Fruit fly (Drosophila melanogaster): ENCODE data around the gene Lkr.

The Lkr gene

DNA sequence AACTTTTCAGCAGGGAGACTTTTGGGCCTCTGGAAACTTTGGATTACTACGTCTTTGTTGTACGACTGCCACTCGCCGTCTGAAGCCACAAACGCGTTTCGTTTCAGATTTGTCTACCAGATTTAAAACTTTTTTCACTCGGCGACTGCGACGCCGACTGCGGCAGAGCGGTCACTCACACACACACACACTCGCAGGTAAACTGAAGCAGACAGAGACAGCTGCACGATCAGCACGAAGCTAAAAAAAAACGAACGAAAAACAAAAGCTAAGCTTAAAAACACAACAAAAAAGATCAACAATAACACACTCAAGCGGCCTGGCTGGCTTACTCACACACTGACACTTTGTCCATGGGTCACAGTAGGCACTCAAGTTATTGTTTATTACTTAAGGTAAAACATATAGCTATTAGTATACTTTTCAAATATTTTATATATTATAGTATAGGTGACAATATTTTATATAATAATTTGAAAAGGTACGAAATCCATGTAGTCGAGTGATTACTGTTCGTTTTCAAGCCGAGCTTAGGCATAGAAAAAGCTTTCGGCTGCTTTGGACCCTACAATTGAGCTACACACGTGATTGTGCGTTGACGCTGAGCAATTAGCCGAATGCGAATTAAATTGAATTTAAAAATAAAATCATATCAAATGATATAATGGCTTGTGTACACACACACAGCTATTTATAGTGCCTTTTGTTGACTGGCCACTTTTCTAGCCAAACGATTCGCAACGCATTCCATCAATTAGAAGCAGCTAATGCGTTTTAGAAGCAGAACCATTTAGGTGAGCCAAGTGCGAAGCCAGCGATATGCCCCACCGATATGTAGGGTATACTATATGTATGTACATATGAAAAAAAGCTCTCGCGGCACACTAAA lies 48.4 kb upstream of the Lkr start, which contains the start of gene Msr-110 (continued):
- TF ChIP-seq toy (GFP tag; IDR thresholded peaks at IDR 0.05) (peak; percentile 70), CHES-1-like (GFP tag; optimal IDR thresholded peaks at IDR 0.05) (peak; percentile 74), exex (tag; optimal IDR thresholded peaks at IDR 0.05) (peak; percentile 64), sd (tag; optimal IDR thresholded peaks at IDR 0.05) (peak; percentile 82), CG2129 (GFP tag; IDR thresholded peaks at IDR 0.05; ENCODE audit: partially characterized antibody) (no peak), Eip74EF (GFP tag; optimal IDR thresholded peaks at IDR 0.05) (peak in 1 of 2 experiments; percentile 86), HmgD (GFP tag; optimal IDR thresholded peaks at IDR 0.05) (no peak), CG32772 (GFP tag; IDR thresholded peaks at IDR 0.05) (peak; percentile 89), crol (GFP tag; IDR thresholded peaks at IDR 0.05) (no peak), CG17912 (GFP tag; optimal IDR thresholded peaks at IDR 0.05) (peak; percentile 70), wek (GFP tag; optimal IDR thresholded peaks at IDR 0.05) (peak; percentile 61), kay (GFP tag; optimal IDR thresholded peaks at IDR 0.05) (peak; percentile 57), CG7987 (GFP tag; optimal IDR thresholded peaks at IDR 0.05) (peak; percentile 69), inv (GFP tag; IDR thresholded peaks at IDR 0.05; ENCODE audit: partially characterized antibody) (no peak), NC2β (GFP tag; optimal IDR thresholded peaks at IDR 0.05) (no peak), CG15479 (GFP tag; optimal IDR thresholded peaks at IDR 0.05) (no peak), knrl (GFP tag; IDR thresholded peaks at IDR 0.05; ENCODE audit: partially characterized antibody) (no peak), sc (optimal IDR thresholded peaks at IDR 0.05) (no peak), sc (GFP tag; optimal IDR thresholded peaks at IDR 0.05) (peak; percentile 66), D (optimal IDR thresholded peaks at IDR 0.05) (no peak), D (GFP tag; optimal IDR thresholded peaks at IDR 0.05) (peak; percentile 84), Hr78 (GFP tag; optimal IDR thresholded peaks at IDR 0.05) (peak in 1 of 2 experiments; percentile 55), CG5953 (GFP tag; IDR thresholded peaks at IDR 0.05) (peak; percentile 69), CG12391 (tag; optimal IDR thresholded peaks at IDR 0.05) (peak; percentile 89), Mrtf (GFP tag; IDR thresholded peaks at IDR 0.05) (peak; percentile 84), Doc2 (GFP tag; IDR thresholded peaks at IDR 0.05) (peak; percentile 81), sima (GFP tag; optimal IDR thresholded peaks at IDR 0.05) (no peak), CG34224 (GFP tag; IDR thresholded peaks at IDR 0.05; ENCODE audit: partially characterized antibody) (no peak), Hand (GFP tag; optimal IDR thresholded peaks at IDR 0.05) (peak; percentile 74), ato (GFP tag; IDR thresholded peaks at IDR 0.05; ENCODE audit: partially characterized antibody) (no peak), Meics (GFP tag; optimal IDR thresholded peaks at IDR 0.05) (peak; percentile 92), CG9727 (GFP tag; optimal IDR thresholded peaks at IDR 0.05) (peak; percentile 77), HmgZ (tag; optimal IDR thresholded peaks at IDR 0.05) (peak; percentile 82), CG12769 (tag; optimal IDR thresholded peaks at IDR 0.05) (peak; percentile 91), ham (GFP tag; IDR thresholded peaks at IDR 0.05) (peak; percentile 36), hkb (optimal IDR thresholded peaks at IDR 0.05) (no peak), hkb (GFP tag; IDR thresholded peaks at IDR 0.05) (peak; percentile 89), zf30C (GFP tag; optimal IDR thresholded peaks at IDR 0.05) (no peak), nau (GFP tag; optimal IDR thresholded peaks at IDR 0.05) (peak; percentile 84), Deaf1 (tag; optimal IDR thresholded peaks at IDR 0.05) (peak; percentile 77), Atf-2 (GFP tag; optimal IDR thresholded peaks at IDR 0.05) (peak; percentile 59), CG10321 (GFP tag; IDR thresholded peaks at IDR 0.05) (0 out of 2 replicates have a peak, but pooled peaks have one; percentile 63), CG8924 (tag; optimal IDR thresholded peaks at IDR 0.05) (peak; percentile 89), D19B (GFP tag; optimal IDR thresholded peaks at IDR 0.05) (peak; percentile 83), tap (tag; optimal IDR thresholded peaks at IDR 0.05) (peak; percentile 89), CG10565 (GFP tag; optimal IDR thresholded peaks at IDR 0.05) (peak; percentile 21), wor (GFP tag; IDR thresholded peaks at IDR 0.05) (peak; percentile 88), Oli (tag; optimal IDR thresholded peaks at IDR 0.05) (peak; percentile 93)

Data from whole organism, embryonic.